Fruit fly (Drosophila melanogaster): ENCODE results near the gene CG1077.

DNA sequence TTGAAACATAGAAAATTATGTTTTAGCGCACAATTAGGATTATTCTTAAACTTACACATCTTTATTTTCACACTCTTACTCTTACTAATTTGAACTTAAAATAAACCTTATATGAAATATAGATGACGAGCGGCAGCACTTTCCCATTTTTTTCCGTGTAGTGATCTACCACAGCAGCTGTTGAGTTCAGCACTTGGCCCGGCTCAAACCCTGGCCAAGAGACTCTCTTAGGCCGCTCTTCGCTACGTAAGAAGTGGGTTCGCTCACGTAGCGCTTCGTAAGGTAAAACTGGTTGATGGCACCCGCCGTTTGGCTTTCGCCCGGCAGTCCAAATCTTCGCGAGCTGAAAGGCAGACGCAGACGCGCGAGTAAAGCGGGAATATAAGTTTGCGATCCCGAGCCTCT, 31.2 kb downstream of the CG1077 start, which contains the start of gene Osi24:
- TF ChIP-seq lbe (GFP tag; optimal IDR thresholded peaks at IDR 0.05) (no peak), Fer2 (tag; optimal IDR thresholded peaks at IDR 0.05) (no peak), cas (GFP tag; IDR thresholded peaks at IDR 0.05) (no peak), exex (tag; optimal IDR thresholded peaks at IDR 0.05) (no peak)

All from whole organism, embryonic.